3 worm cellular contexts compared by ENCODE assay signal in the genomic region with DNA sequence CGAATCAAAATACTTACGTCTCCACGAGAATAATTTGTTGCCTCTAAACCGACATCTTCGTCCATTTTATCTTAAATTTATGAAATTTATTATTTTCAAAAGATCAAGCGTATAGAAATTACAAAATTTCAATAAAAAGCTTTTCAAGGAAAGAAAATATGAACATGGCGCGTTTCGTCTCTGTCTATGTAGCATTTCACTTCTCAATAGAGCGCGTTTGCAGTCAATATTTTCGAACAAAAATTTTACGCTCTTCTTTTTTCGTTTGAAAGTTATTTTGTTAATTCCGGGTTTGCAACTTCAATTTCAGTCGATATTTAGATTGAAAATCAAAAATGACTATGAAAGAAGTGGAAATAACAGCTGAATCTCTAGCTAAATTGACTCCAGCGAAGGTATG.
TF ChIP-seq lines count a peak whose summit lies in the region.

A gene (minus strand): TSS at position 70 of the 400 bp plus-strand sequence.
A gene (plus strand): TSS at position 206 of the 400 bp plus-strand sequence.

TF ChIP-seq in whole organism, L1 larva, 84 proteins besides CTCF, POLR2A, EP300 and RAD21 (continued from another document and continues in another):
- TF ChIP-seq lin-13 (GFP tag; optimal IDR thresholded peaks at IDR 0.05; lab: Kevin White, UChicago) (no peak), nhr-90 (tag; optimal IDR thresholded peaks at IDR 0.05; lab: Kevin White, UChicago; ENCODE audit: poor library complexity) (no peak), nhr-85 (tag; lab: Kevin White, UChicago) (peak; percentile 40), hlh-4 (tag; optimal IDR thresholded peaks at IDR 0.05; lab: Kevin White, UChicago) (no peak), nhr-76 (tag; optimal IDR thresholded peaks at IDR 0.05; lab: Kevin White, UChicago) (no peak), ceh-90 (tag; optimal IDR thresholded peaks at IDR 0.05; lab: Kevin White, UChicago) (no peak), nhr-237 (tag; optimal IDR thresholded peaks at IDR 0.05; lab: Kevin White, UChicago) (no peak), skn-1 (tag; optimal IDR thresholded peaks at IDR 0.05; lab: Kevin White, UChicago) (no peak), hlh-17 (GFP tag; optimal IDR thresholded peaks at IDR 0.05; lab: Kevin White, UChicago; ENCODE audit: borderline replicate concordance) (no peak), ceh-82 (tag; optimal IDR thresholded peaks at IDR 0.05; lab: Kevin White, UChicago) (peak in 1 of 3 experiments; percentile 18), zag-1 (tag; optimal IDR thresholded peaks at IDR 0.05; lab: Kevin White, UChicago) (no peak), Y116A8C.19 (tag; optimal IDR thresholded peaks at IDR 0.05; lab: Kevin White, UChicago; ENCODE audit: borderline replicate concordance) (no peak), ceh-88 (GFP tag; IDR thresholded peaks at IDR 0.05; lab: Robert Waterston, UW) (no peak), sptf-1 (tag; optimal IDR thresholded peaks at IDR 0.05; lab: Kevin White, UChicago) (no peak), ceh-8 (GFP tag; optimal IDR thresholded peaks at IDR 0.05; lab: Kevin White, UChicago) (no peak), rnt-1 (tag; optimal IDR thresholded peaks at IDR 0.05; lab: Kevin White, UChicago) (no peak), F16B12.6 (tag; optimal IDR thresholded peaks at IDR 0.05; lab: Kevin White, UChicago) (peak; percentile 21), unc-62 (GFP tag; optimal IDR thresholded peaks at IDR 0.05; lab: Kevin White, UChicago) (no peak), lir-3 (tag; optimal IDR thresholded peaks at IDR 0.05; lab: Kevin White, UChicago; ENCODE audit: poor library complexity) (no peak), efl-3 (GFP tag; optimal IDR thresholded peaks at IDR 0.05; lab: Kevin White, UChicago) (no peak), sup-37 (GFP tag; optimal IDR thresholded peaks at IDR 0.05; lab: Kevin White, UChicago) (no peak), lin-39 (tag; optimal IDR thresholded peaks at IDR 0.05; lab: Kevin White, UChicago) (no peak), nhr-19 (GFP tag; conservative IDR thresholded peaks at IDR 0.05; lab: Robert Waterston, UW) (no peak), nhr-71 (tag; optimal IDR thresholded peaks at IDR 0.05; lab: Kevin White, UChicago) (peak; percentile 26), fos-1 (tag; optimal IDR thresholded peaks at IDR 0.05; lab: Kevin White, UChicago) (no peak), ama-1 (optimal IDR thresholded peaks at IDR 0.05; lab: Kevin White, UChicago) (no peak), nhr-12 (tag; optimal IDR thresholded peaks at IDR 0.05; lab: Kevin White, UChicago) (no peak), hpl-2 (GFP tag; optimal IDR thresholded peaks at IDR 0.05; lab: Kevin White, UChicago) (no peak), elt-3 (tag; optimal IDR thresholded peaks at IDR 0.05; lab: Kevin White, UChicago) (no peak), ces-1 (GFP tag; optimal IDR thresholded peaks at IDR 0.05; lab: Kevin White, UChicago) (no peak), pax-3 (tag; optimal IDR thresholded peaks at IDR 0.05; lab: Kevin White, UChicago) (no peak), lin-14 (GFP tag; optimal IDR thresholded peaks at IDR 0.05; lab: Kevin White, UChicago) (no peak), swsn-7 (tag; optimal IDR thresholded peaks at IDR 0.05; lab: Kevin White, UChicago) (no peak), ets-5 (GFP tag; IDR thresholded peaks at IDR 0.05; lab: Robert Waterston, UW) (no peak), efl-1 (optimal IDR thresholded peaks at IDR 0.05; lab: Kevin White, UChicago) (peak; percentile 33 to 50), efl-1 (GFP tag; optimal IDR thresholded peaks at IDR 0.05 in 1 of 2; lab: Kevin White, UChicago) (peak; percentile 64 to 95), aha-1 (tag; optimal IDR thresholded peaks at IDR 0.05; lab: Kevin White, UChicago) (no peak), nhr-28 (tag; optimal IDR thresholded peaks at IDR 0.05; lab: Kevin White, UChicago) (no peak), C34B4.2 (tag; optimal IDR thresholded peaks at IDR 0.05; lab: Kevin White, UChicago) (no peak), fkh-10 (GFP tag; optimal IDR thresholded peaks at IDR 0.05; lab: Kevin White, UChicago) (no peak), nhr-20 (tag; optimal IDR thresholded peaks at IDR 0.05; lab: Kevin White, UChicago) (peak; percentile 3), fkh-4 (tag; optimal IDR thresholded peaks at IDR 0.05; lab: Kevin White, UChicago; ENCODE audit: borderline replicate concordance) (no peak), nhr-77 (tag; optimal IDR thresholded peaks at IDR 0.05; lab: Kevin White, UChicago) (peak; percentile 27), mab-9 (GFP tag; IDR thresholded peaks at IDR 0.05; lab: Robert Waterston, UW) (no peak)

TF ChIP-seq in whole organism, L3 larva, 47 proteins besides CTCF, POLR2A, EP300 and RAD21 (continued from another document):
- TF ChIP-seq pqm-1 (tag; optimal IDR thresholded peaks at IDR 0.05; lab: Kevin White, UChicago), result no peak
- no peak for TF ChIP-seq unc-62 (GFP tag; optimal IDR thresholded peaks at IDR 0.05; lab: Kevin White, UChicago)
- no peak for TF ChIP-seq nhr-25 (tag; optimal IDR thresholded peaks at IDR 0.05; lab: Kevin White, UChicago)
- no peak for TF ChIP-seq aly-2 (tag; optimal IDR thresholded peaks at IDR 0.05; lab: Kevin White, UChicago)
- TF ChIP-seq ZK546.5 (tag; optimal IDR thresholded peaks at IDR 0.05; lab: Kevin White, UChicago), result no peak
- no peak for TF ChIP-seq nhr-237 (tag; optimal IDR thresholded peaks at IDR 0.05; lab: Kevin White, UChicago)
- no peak for TF ChIP-seq nhr-43 (tag; optimal IDR thresholded peaks at IDR 0.05; lab: Kevin White, UChicago; ENCODE audit: poor library complexity, severe bottlenecking)
- TF ChIP-seq skn-1 (tag; optimal IDR thresholded peaks at IDR 0.05; lab: Kevin White, UChicago), result no peak
- peak; percentile 75 for TF ChIP-seq lin-15B (tag; optimal IDR thresholded peaks at IDR 0.05; lab: Kevin White, UChicago)
- no peak for TF ChIP-seq hmg-11 (tag; optimal IDR thresholded peaks at IDR 0.05; lab: Kevin White, UChicago)
- no peak for TF ChIP-seq ztf-11 (tag; optimal IDR thresholded peaks at IDR 0.05; lab: Kevin White, UChicago)
- no peak for TF ChIP-seq nhr-11 (tag; optimal IDR thresholded peaks at IDR 0.05; lab: Kevin White, UChicago)
- TF ChIP-seq ceh-28 (tag; optimal IDR thresholded peaks at IDR 0.05; lab: Kevin White, UChicago), result no peak
- TF ChIP-seq ceh-16 (tag; optimal IDR thresholded peaks at IDR 0.05; lab: Kevin White, UChicago), result no peak
- TF ChIP-seq nfya-1 (tag; optimal IDR thresholded peaks at IDR 0.05; lab: Kevin White, UChicago; ENCODE audit: insufficient read depth), result no peak
- no peak for TF ChIP-seq eor-1 (tag; optimal IDR thresholded peaks at IDR 0.05; lab: Kevin White, UChicago)
- TF ChIP-seq nhr-12 (tag; optimal IDR thresholded peaks at IDR 0.05; lab: Kevin White, UChicago), result no peak
- TF ChIP-seq elt-3 (tag; optimal IDR thresholded peaks at IDR 0.05; lab: Kevin White, UChicago), result no peak
- TF ChIP-seq pha-4 (tag; optimal IDR thresholded peaks at IDR 0.05; lab: Kevin White, UChicago), result peak; percentile 72
- TF ChIP-seq R02D3.7 (tag; optimal IDR thresholded peaks at IDR 0.05; lab: Kevin White, UChicago), result peak; percentile 5
- no peak for TF ChIP-seq egl-27 (tag; optimal IDR thresholded peaks at IDR 0.05; lab: Kevin White, UChicago)
- no peak for TF ChIP-seq tbx-2 (tag; optimal IDR thresholded peaks at IDR 0.05; lab: Kevin White, UChicago)
- peak; percentile 13 for TF ChIP-seq snpc-4 (tag; optimal IDR thresholded peaks at IDR 0.05; lab: Kevin White, UChicago)
- TF ChIP-seq sea-2 (GFP tag; optimal IDR thresholded peaks at IDR 0.05; lab: Kevin White, UChicago), result no peak
- no peak for TF ChIP-seq mdl-1 (tag; optimal IDR thresholded peaks at IDR 0.05; lab: Kevin White, UChicago)
- TF ChIP-seq fos-1 (tag; optimal IDR thresholded peaks at IDR 0.05; lab: Kevin White, UChicago), result no peak
- TF ChIP-seq elt-1 (tag; optimal IDR thresholded peaks at IDR 0.05; lab: Kevin White, UChicago), result no peak
- no peak for TF ChIP-seq unc-39 (tag; optimal IDR thresholded peaks at IDR 0.05; lab: Kevin White, UChicago)
- TF ChIP-seq mml-1 (tag; optimal IDR thresholded peaks at IDR 0.05; lab: Kevin White, UChicago), result no peak
- no peak for TF ChIP-seq fkh-10 (GFP tag; optimal IDR thresholded peaks at IDR 0.05; lab: Kevin White, UChicago)
- no peak for TF ChIP-seq ama-1 (optimal IDR thresholded peaks at IDR 0.05; lab: Kevin White, UChicago)
- no peak for TF ChIP-seq ceh-82 (tag; optimal IDR thresholded peaks at IDR 0.05; lab: Kevin White, UChicago)

TF ChIP-seq in whole organism, L4 larva, 104 proteins besides CTCF, POLR2A, EP300 and RAD21 (continued from another document):
- TF ChIP-seq mes-2 (tag; optimal IDR thresholded peaks at IDR 0.05; lab: Kevin White, UChicago; ENCODE audit: poor library complexity, severe bottlenecking) (peak; percentile 43), dmd-8 (GFP tag; IDR thresholded peaks at IDR 0.05; lab: Robert Waterston, UW) (no peak), arid-1 (GFP tag; conservative IDR thresholded peaks at IDR 0.05; lab: Robert Waterston, UW) (no peak)
